Worm (Caenorhabditis elegans) whole organism, L4 larva: ENCODE data around the gene C45G9.2.

ENCODE experiments used
- F26F4.8 ChIP-seq: fragments of 200-800 bp; sonication (Bioruptor generic); conservative IDR thresholded peaks from 2 replicates; pipeline ENCODE4 v1.3.6; 2022; ENCODE audit warnings: missing genetic modification characterization, missing compliant biosample characterization
- F49E8.2 ChIP-seq: sonication (generic microtip); optimal IDR thresholded peaks from 2 replicates; lab custom pipeline; 2016; ENCODE audit warnings: missing compliant biosample characterization, mild to moderate bottlenecking, missing genetic modification characterization, borderline replicate concordance
- ZK546.5 ChIP-seq, 2 experiments: sonication (generic microtip); optimal IDR thresholded peaks; 2 replicates each; lab custom pipeline; 2017; ENCODE audit warnings: missing biosample characterization in 2 of 2, missing genetic modification characterization in 2 of 2
- ceh-28 ChIP-seq: fragments of 150-350 bp; optimal IDR thresholded peaks from 2 replicates; lab custom pipeline; 2014; ENCODE audit warnings: missing biosample characterization, missing genetic modification reagents, missing genetic modification characterization
- daf-12 ChIP-seq: fragments of 150-350 bp; optimal IDR thresholded peaks from 2 replicates; lab custom pipeline; 2014; ENCODE audit warnings: missing biosample characterization, missing genetic modification reagents, missing genetic modification characterization
- egl-43 ChIP-seq: fragments of 200-800 bp; sonication (Bioruptor generic); IDR thresholded peaks from 2 replicates; pipeline ENCODE4 v1.3.6; 2022; ENCODE audit warnings: missing genetic modification reagents, missing genetic modification characterization, missing compliant biosample characterization
- gei-8 ChIP-seq: fragments of 200-800 bp; sonication (Bioruptor generic); optimal IDR thresholded peaks from 2 replicates; lab custom pipeline; 2018; ENCODE audit warnings: mild to moderate bottlenecking, missing genetic modification characterization, missing compliant biosample characterization
- lsy-2 ChIP-seq, 2 experiments: fragments of 150-350 bp in 1 of 2; sonication (generic microtip) in 1 of 2; optimal IDR thresholded peaks; 2 replicates each; lab custom pipeline; 2014 to 2017; ENCODE audit warnings: missing biosample characterization in 2 of 2, missing genetic modification characterization in 2 of 2
- mep-1 ChIP-seq: fragments of 150-350 bp; sonication (generic microtip); optimal IDR thresholded peaks from 3 replicates; lab custom pipeline; 2014; ENCODE audit warnings: missing biosample characterization, missing genetic modification characterization
- nhr-237 ChIP-seq: sonication (generic microtip); optimal IDR thresholded peaks from 2 replicates; lab custom pipeline; 2017; ENCODE audit warnings: missing biosample characterization, missing genetic modification characterization
- skn-1 ChIP-seq: fragments of 150-350 bp; optimal IDR thresholded peaks from 2 replicates; lab custom pipeline; 2014; ENCODE audit warnings: missing biosample characterization, missing genetic modification characterization
- snpc-4 ChIP-seq: fragments of 150-350 bp; optimal IDR thresholded peaks from 2 replicates; lab custom pipeline; 2014; ENCODE audit warnings: missing biosample characterization, missing genetic modification characterization

- TF ChIP-seq F26F4.8 (GFP tag; lab: Robert Waterston, UW): no peak
- no peak for TF ChIP-seq ceh-28
- TF ChIP-seq nhr-237 (tag; lab: Kevin White, UChicago): no peak
- TF ChIP-seq ZK546.5 (tag; optimal IDR thresholded peaks at IDR 0.05; lab: Kevin White, UChicago): no peak
- TF ChIP-seq skn-1 (tag; lab: Kevin White, UChicago): no peak
- no peak for TF ChIP-seq daf-12 (tag; lab: Kevin White, UChicago)
- TF ChIP-seq gei-8 (GFP tag; lab: Kevin White, UChicago): no peak
- no peak for TF ChIP-seq F49E8.2
- no peak for TF ChIP-seq egl-43 (GFP tag; lab: Robert Waterston, UW)
- TF ChIP-seq snpc-4 (tag; lab: Kevin White, UChicago): no peak
- TF ChIP-seq lsy-2 (tag; optimal IDR thresholded peaks at IDR 0.05; lab: Kevin White, UChicago): no peak
- TF ChIP-seq mep-1: no peak
Measured at ce11 chrIII:5061798-5062197, 7.1 kb upstream of the C45G9.2 start, which contains the start of gene C45G9.10.
